Worm (Caenorhabditis elegans): Measurements from ENCODE around the gene ddo-3.
"Not testable (repeated sequence)": the region's sequence is repeated elsewhere in the genome, so short reads cannot be mapped to it uniquely, and the experiment has no call there.

DNA sequence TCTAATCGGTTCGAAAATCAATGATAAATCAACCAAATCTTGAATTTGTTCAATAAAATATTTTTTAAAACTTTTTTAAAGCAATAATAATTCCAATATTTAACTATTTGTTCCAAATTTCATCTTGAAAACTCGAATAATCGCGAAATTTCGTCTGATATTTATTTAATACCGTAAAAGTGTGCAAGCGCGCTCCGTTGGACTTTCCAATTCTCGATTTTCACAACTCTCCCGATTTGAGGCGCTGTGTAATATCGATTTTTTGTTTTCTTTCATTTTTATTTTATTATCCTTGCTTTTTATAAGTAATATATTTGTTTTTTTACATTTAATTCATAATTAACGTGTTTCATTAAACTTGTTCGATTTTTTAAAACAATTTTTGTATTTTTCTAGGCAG, 40.2 kb downstream of the ddo-3 start:
- TF ChIP-seq nhr-76 (tag; optimal IDR thresholded peaks at IDR 0.05); nhr-10 (tag; optimal IDR thresholded peaks at IDR 0.05); mxl-3 (GFP tag; optimal IDR thresholded peaks at IDR 0.05); zip-2 (tag; optimal IDR thresholded peaks at IDR 0.05); fkh-10 (GFP tag; optimal IDR thresholded peaks at IDR 0.05); lin-39 (tag; optimal IDR thresholded peaks at IDR 0.05); zfp-3 (GFP tag; conservative IDR thresholded peaks at IDR 0.05); unc-130 (GFP tag; optimal IDR thresholded peaks at IDR 0.05); lin-1 (GFP tag; IDR thresholded peaks at IDR 0.05); aly-2 (tag; optimal IDR thresholded peaks at IDR 0.05): not testable (repeated sequence)

Data from whole organism, L4 larva.